Worm (Caenorhabditis elegans) whole organism, mixed stage, embryonic: Measurements from ENCODE around the gene npr-32.

Experiments used
- ceh-39 ChIP-seq: fragments of 150-350 bp; optimal IDR thresholded peaks from 2 replicates; lab custom pipeline; 2014; ENCODE audit warnings: missing biosample characterization, missing genetic modification characterization
- elt-3 ChIP-seq: fragments of 150-350 bp; optimal IDR thresholded peaks from 2 replicates; lab custom pipeline; 2014; ENCODE audit warnings: missing biosample characterization, missing genetic modification characterization
- lin-13 ChIP-seq: fragments of 150-350 bp; optimal IDR thresholded peaks from 2 replicates; lab custom pipeline; 2014; ENCODE audit warnings: missing biosample characterization, missing genetic modification characterization
- lsy-2 ChIP-seq: fragments of 150-350 bp; optimal IDR thresholded peaks from 2 replicates; lab custom pipeline; 2014; ENCODE audit warnings: missing biosample characterization, missing genetic modification characterization
- nhr-28 ChIP-seq: fragments of 150-350 bp; optimal IDR thresholded peaks from 2 replicates; lab custom pipeline; 2014; ENCODE audit warnings: missing biosample characterization, missing genetic modification characterization
- nhr-76 ChIP-seq: sonication (generic microtip); optimal IDR thresholded peaks from 2 replicates; lab custom pipeline; 2017; ENCODE audit warnings: missing biosample characterization, missing genetic modification characterization
- sptf-1 ChIP-seq: sonication (generic microtip); optimal IDR thresholded peaks from 2 replicates; lab custom pipeline; 2017; ENCODE audit warnings: mild to moderate bottlenecking, missing genetic modification characterization, moderate library complexity, missing compliant biosample characterization
- unc-39 ChIP-seq: fragments of 150-350 bp; optimal IDR thresholded peaks from 2 replicates; lab custom pipeline; 2014; ENCODE audit warnings: missing biosample characterization, missing genetic modification characterization
- unc-62 ChIP-seq: fragments of 150-350 bp; optimal IDR thresholded peaks from 2 replicates; lab custom pipeline; 2014; ENCODE audit warnings: missing biosample characterization, missing genetic modification reagents, missing genetic modification characterization

- TF ChIP-seq nhr-28 (no peak), unc-39 (tag; lab: Kevin White, UChicago) (no peak), ceh-39 (tag; lab: Kevin White, UChicago) (no peak), sptf-1 (no peak), lin-13 (tag; lab: Kevin White, UChicago) (no peak), nhr-76 (tag; lab: Kevin White, UChicago) (no peak), unc-62 (no peak), elt-3 (tag; lab: Kevin White, UChicago) (no peak), lsy-2 (tag; lab: Kevin White, UChicago) (no peak)
Observed at ce11 chrIV:17273602-17274110, 42.8 kb upstream of the npr-32 start, which contains the start of gene gln-5.
